Fruit fly (Drosophila melanogaster): Measurements from ENCODE around the gene CG4829.

- TF ChIP-seq psq (optimal IDR thresholded peaks at IDR 0.05) (no peak), Myc (optimal IDR thresholded peaks at IDR 0.05) (no peak), ttk (optimal IDR thresholded peaks at IDR 0.05) (no peak)
These were observed 5.0 kb downstream of the CG4829 start for dm6 chrX:16816500-16816899.
